Comparison of ENCODE assay signal across 3 fruit fly cellular contexts in genomic region chr3R:6141768-6142167, dm6.
A peak's percentile ranks its signal among the peaks of the same experiment; 100 is the strongest.
TF ChIP-seq lines count a peak whose summit lies in the region.

No protein-coding gene starts in this region.

- no peak for TF ChIP-seq CTCF in whole organism, embryonic (GFP tag; optimal IDR thresholded peaks at IDR 0.05; lab: Kevin White, UChicago)

TF ChIP-seq in whole organism, embryonic, 481 proteins besides CTCF, POLR2A, EP300 and RAD21:
- TF ChIP-seq CG8478 (optimal IDR thresholded peaks at IDR 0.05; lab: Kevin White, UChicago): peak; percentile 59
- TF ChIP-seq bsh (GFP tag; optimal IDR thresholded peaks at IDR 0.05; lab: Kevin White, UChicago): peak in 1 of 2 experiments; percentile 45
- no peak for TF ChIP-seq ATbp (GFP tag; optimal IDR thresholded peaks at IDR 0.05; lab: Kevin White, UChicago)
- no peak for TF ChIP-seq ab (GFP tag; optimal IDR thresholded peaks at IDR 0.05; lab: Kevin White, UChicago)

TF ChIP-seq in whole organism, prepupa, 60 proteins besides CTCF, POLR2A, EP300 and RAD21:
- TF ChIP-seq lz (GFP tag; optimal IDR thresholded peaks at IDR 0.05; lab: Kevin White, UChicago): no peak
- no peak for TF ChIP-seq Smox (GFP tag; optimal IDR thresholded peaks at IDR 0.05; lab: Kevin White, UChicago)
- TF ChIP-seq eg (GFP tag; IDR thresholded peaks at IDR 0.05; lab: Robert Waterston, UW): 0 out of 3 replicates have a peak, but pooled peaks have one; percentile 35
- TF ChIP-seq Hr4 (GFP tag; optimal IDR thresholded peaks at IDR 0.05; lab: Kevin White, UChicago): no peak
- no peak for TF ChIP-seq CG6808 (GFP tag; optimal IDR thresholded peaks at IDR 0.05; lab: Kevin White, UChicago)
TF ChIP-seq in whole organism, prepupa: peak in this region for 1.

TF ChIP-seq in whole organism, pupa, 21 proteins besides CTCF, POLR2A, EP300 and RAD21:
- TF ChIP-seq CG4496 (GFP tag; IDR thresholded peaks at IDR 0.05; lab: Robert Waterston, UW) (peak; percentile 25; the same call in 1 of the 3 replicates), Pif1A (GFP tag; optimal IDR thresholded peaks at IDR 0.05; lab: Kevin White, UChicago) (no peak), Snoo (tag; optimal IDR thresholded peaks at IDR 0.05; lab: Kevin White, UChicago) (no peak), CG13204 (GFP tag; optimal IDR thresholded peaks at IDR 0.05; lab: Kevin White, UChicago) (peak; percentile 62), CG32121 (GFP tag; IDR thresholded peaks at IDR 0.05; lab: Robert Waterston, UW) (no peak)
TF ChIP-seq in whole organism, pupa: peak in this region for 2.
